Worm (Caenorhabditis elegans) whole organism, midembryonic: Measurements from ENCODE around the gene K02E7.7.
A peak's percentile ranks its signal among the peaks of the same experiment; 100 is the strongest.
"Not testable (repeated sequence)": the region's sequence is repeated elsewhere in the genome, so short reads cannot be mapped to it uniquely, and the experiment has no call there.

Source experiments
- T22C8.4 ChIP-seq: fragments of 200-800 bp; sonication (Bioruptor generic); IDR thresholded peaks from 2 replicates; pipeline ENCODE4 v1.3.6; 2022; ENCODE audit warnings: missing genetic modification characterization, missing compliant biosample characterization
- cog-1 ChIP-seq: sonication (generic microtip); optimal IDR thresholded peaks from 2 replicates; lab custom pipeline; 2016; ENCODE audit warnings: missing genetic modification characterization, missing compliant biosample characterization
- flt-1 ChIP-seq: fragments of 200-800 bp; sonication (Bioruptor generic); IDR thresholded peaks from 2 replicates; pipeline ENCODE4 v1.3.6; 2022; ENCODE audit warnings: missing genetic modification characterization, missing compliant biosample characterization
- klf-2 ChIP-seq: fragments of 200-800 bp; sonication (Bioruptor generic); conservative IDR thresholded peaks from 2 replicates; pipeline ENCODE4 v1.3.6; 2022; ENCODE audit warnings: missing genetic modification reagents, missing genetic modification characterization, missing compliant biosample characterization
- med-1 ChIP-seq: sonication (generic microtip); optimal IDR thresholded peaks from 2 replicates; lab custom pipeline; 2017; ENCODE audit warnings: missing genetic modification characterization, mild to moderate bottlenecking, missing compliant biosample characterization, antibody characterized with exemption, missing genetic modification reagents; ENCODE audit not compliant: insufficient read depth
- ref-1 ChIP-seq: fragments of 200-800 bp; sonication (Bioruptor generic); conservative IDR thresholded peaks from 2 replicates; pipeline ENCODE4 v1.3.6; 2022; ENCODE audit warnings: missing genetic modification reagents, missing genetic modification characterization, missing compliant biosample characterization
- tab-1 ChIP-seq: fragments of 200-800 bp; sonication (Bioruptor generic); IDR thresholded peaks from 2 replicates; pipeline ENCODE4 v1.3.6; 2022; ENCODE audit warnings: missing genetic modification characterization, missing compliant biosample characterization
- ztf-23 ChIP-seq: fragments of 200-800 bp; sonication (Bioruptor generic); IDR thresholded peaks from 2 replicates; pipeline ENCODE4 v1.3.6; 2022; ENCODE audit warnings: missing genetic modification reagents, missing genetic modification characterization, missing compliant biosample characterization
- ztf-29 ChIP-seq: fragments of 200-800 bp; sonication (Bioruptor generic); IDR thresholded peaks from 2 replicates; pipeline ENCODE4 v1.3.6; 2022; ENCODE audit warnings: missing genetic modification reagents, missing genetic modification characterization, missing compliant biosample characterization

Gene K02E7.7

ce11 chrII:1049849-1050248 lies 5.0 kb upstream of the K02E7.7 start, which contains the start of gene fbxb-40:
Gene fbxb-40, minus strand, starts transcription at chrII:1049949.
- TF ChIP-seq flt-1 (GFP tag; lab: Robert Waterston, UW) (peak; percentile 47; the same call in 1 of the 2 replicates), klf-2 (no peak), T22C8.4 (GFP tag; lab: Robert Waterston, UW) (no peak)

- TF ChIP-seq ref-1 (GFP tag; lab: Robert Waterston, UW) = no peak
- no peak for TF ChIP-seq flt-1 (GFP tag; lab: Robert Waterston, UW)
- no peak for TF ChIP-seq ztf-23
- no peak for TF ChIP-seq med-1 (GFP tag; lab: Kevin White, UChicago)
These were observed 2.0 kb downstream of the K02E7.7 start for ce11 chrII:1056844-1057243.

- not testable (repeated sequence) for TF ChIP-seq tab-1 (GFP tag; lab: Robert Waterston, UW); klf-2; ref-1 (GFP tag; lab: Robert Waterston, UW)
These were observed 5.9 kb downstream of the K02E7.7 start, which contains the start of gene btb-10 for ce11 chrII:1060702-1061101. Gene btb-10, minus strand, starts transcription at chrII:1060802.

- TF ChIP-seq med-1 (GFP tag; lab: Kevin White, UChicago) (no peak), klf-2 (no peak), ztf-23 (no peak)
These were observed 9.1 kb downstream of the K02E7.7 start for ce11 chrII:1063926-1064325.

ce11 chrII:1066907-1067306 lies 12.1 kb downstream of the K02E7.7 start, which contains the start of gene K02E7.10:
Gene K02E7.10, minus strand, starts transcription at chrII:1067007.
- TF ChIP-seq med-1 (GFP tag; lab: Kevin White, UChicago) (no peak), tab-1 (GFP tag; lab: Robert Waterston, UW) (no peak), flt-1 (GFP tag; lab: Robert Waterston, UW) (no peak), T22C8.4 (GFP tag; lab: Robert Waterston, UW) (no peak), ztf-23 (no peak), ref-1 (GFP tag; lab: Robert Waterston, UW) (no peak), ztf-29 (GFP tag; lab: Robert Waterston, UW) (no peak), cog-1 (no peak), klf-2 (no peak)

ce11 chrII:1070875-1071274 lies 16.1 kb downstream of the K02E7.7 start, which contains the start of gene K02E7.12:
Gene K02E7.12, plus strand, starts transcription at chrII:1071175.
- no peak for TF ChIP-seq ztf-29 (GFP tag; lab: Robert Waterston, UW)
- TF ChIP-seq flt-1 (GFP tag; lab: Robert Waterston, UW) = no peak
- TF ChIP-seq tab-1 (GFP tag; lab: Robert Waterston, UW) = no peak
- TF ChIP-seq klf-2 = no peak
- TF ChIP-seq med-1 (GFP tag; lab: Kevin White, UChicago) = no peak
- no peak for TF ChIP-seq T22C8.4 (GFP tag; lab: Robert Waterston, UW)
- no peak for TF ChIP-seq ref-1 (GFP tag; lab: Robert Waterston, UW)
- TF ChIP-seq ztf-23 = no peak
- no peak for TF ChIP-seq cog-1

- TF ChIP-seq tab-1 (GFP tag; lab: Robert Waterston, UW) = no peak
- no peak for TF ChIP-seq ztf-23
These were observed 16.6 kb downstream of the K02E7.7 start for ce11 chrII:1071432-1071831.

ce11 chrII:1072106-1072505 lies 17.3 kb downstream of the K02E7.7 start, which contains the start of gene K02E7.4:
Gene K02E7.4, plus strand, starts transcription at chrII:1072406.
- TF ChIP-seq T22C8.4 (GFP tag; lab: Robert Waterston, UW) = no peak
- TF ChIP-seq ztf-23 = no peak
- no peak for TF ChIP-seq flt-1 (GFP tag; lab: Robert Waterston, UW)
- no peak for TF ChIP-seq cog-1

- no peak for TF ChIP-seq ztf-23
- no peak for TF ChIP-seq ztf-29 (GFP tag; lab: Robert Waterston, UW)
- TF ChIP-seq klf-2 = no peak
- no peak for TF ChIP-seq T22C8.4 (GFP tag; lab: Robert Waterston, UW)
- no peak for TF ChIP-seq med-1 (GFP tag; lab: Kevin White, UChicago)
- no peak for TF ChIP-seq cog-1
- no peak for TF ChIP-seq flt-1 (GFP tag; lab: Robert Waterston, UW)
- no peak for TF ChIP-seq ref-1 (GFP tag; lab: Robert Waterston, UW)
- no peak for TF ChIP-seq tab-1 (GFP tag; lab: Robert Waterston, UW)
These were observed 20.6 kb downstream of the K02E7.7 start, which contains the start of gene K02E7.11 for ce11 chrII:1075424-1075823. Gene K02E7.11, minus strand, starts transcription at chrII:1075524.

- TF ChIP-seq ztf-23 = no peak
- TF ChIP-seq ref-1 (GFP tag; lab: Robert Waterston, UW) = no peak
- no peak for TF ChIP-seq med-1 (GFP tag; lab: Kevin White, UChicago)
- no peak for TF ChIP-seq cog-1
These were observed 28.0 kb downstream of the K02E7.7 start, which contains the start of gene K02E7.1 for ce11 chrII:1082859-1083258. Gene K02E7.1, plus strand, starts transcription at chrII:1083159.

- TF ChIP-seq cog-1 = peak; percentile 39
- no peak for TF ChIP-seq T22C8.4 (GFP tag; lab: Robert Waterston, UW)
These were observed 30.1 kb downstream of the K02E7.7 start for ce11 chrII:1084899-1085298.

ce11 chrII:1085546-1085945 lies 30.7 kb downstream of the K02E7.7 start:
- TF ChIP-seq klf-2 = no peak
- no peak for TF ChIP-seq tab-1 (GFP tag; lab: Robert Waterston, UW)
- no peak for TF ChIP-seq ztf-23
- TF ChIP-seq flt-1 (GFP tag; lab: Robert Waterston, UW) = no peak
- TF ChIP-seq T22C8.4 (GFP tag; lab: Robert Waterston, UW) = no peak
- no peak for TF ChIP-seq med-1 (GFP tag; lab: Kevin White, UChicago)
- no peak for TF ChIP-seq ref-1 (GFP tag; lab: Robert Waterston, UW)
